Fruit fly (Drosophila melanogaster) S2 (cell line): ENCODE measurements around the gene zld.

Experiments used
- CG8478 ChIP-seq: fragments of >200 bp; optimal IDR thresholded peaks from 2 replicates; lab custom pipeline; 2018
- CTCF ChIP-seq, 2 experiments: fragments of >200 bp; optimal IDR thresholded peaks; 2 replicates each; lab custom pipeline; 2018

DNA sequence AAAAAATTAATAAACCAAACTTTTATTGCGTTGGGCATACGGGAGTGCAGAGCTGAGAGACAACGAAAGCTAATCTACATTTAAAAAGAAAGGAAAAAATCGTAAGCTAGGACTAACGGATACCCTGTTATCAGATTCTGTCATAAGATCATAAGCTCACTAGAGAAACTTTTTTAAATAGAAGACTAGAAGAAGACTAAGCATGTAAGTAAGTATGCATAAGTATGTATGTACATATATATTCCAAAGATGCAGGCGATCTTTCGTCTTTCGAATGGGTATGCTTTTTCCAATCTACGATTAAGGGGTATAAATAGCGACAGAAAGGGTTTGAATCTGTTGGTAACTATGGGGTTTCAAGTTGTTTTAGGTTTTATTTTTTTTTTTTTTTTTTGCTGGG lies 1.5 kb upstream of the zld start:
- TF ChIP-seq CTCF (optimal IDR thresholded peaks at IDR 0.05; lab: Kevin White, UChicago), result no peak
- TF ChIP-seq CG8478 (lab: Kevin White, UChicago), result no peak
